Fruit fly (Drosophila melanogaster) Kc167 (cell line): ENCODE results near the gene CG32086.

Source experiments
- Myc ChIP-seq: fragments of >200 bp; optimal IDR thresholded peaks from 2 replicates; lab custom pipeline; 2017; ENCODE audit warnings: missing external identifiers
- Sin3A ChIP-seq: fragments of >200 bp; optimal IDR thresholded peaks from 2 replicates; lab custom pipeline; 2018; ENCODE audit warnings: missing external identifiers
- h ChIP-seq: fragments of >200 bp; optimal IDR thresholded peaks from 3 replicates; lab custom pipeline; 2018; ENCODE audit warnings: missing external identifiers
- insv ChIP-seq: fragments of >200 bp; optimal IDR thresholded peaks from 3 replicates; lab custom pipeline; 2018; ENCODE audit warnings: missing external identifiers
- psq ChIP-seq: fragments of >200 bp; optimal IDR thresholded peaks from 2 replicates; lab custom pipeline; 2017; ENCODE audit warnings: missing external identifiers
- ttk ChIP-seq: sonication (Bioruptor generic); optimal IDR thresholded peaks from 2 replicates; lab custom pipeline; 2017; ENCODE audit warnings: missing external identifiers

CG32086 gene

dm6 chr3L:11549432-11549831 lies 34.4 kb downstream of the CG32086 start:
- TF ChIP-seq psq (lab: Kevin White, UChicago) (no peak), ttk (no peak), h (lab: Kevin White, UChicago) (no peak)

dm6 chr3L:11548009-11548408 lies 35.9 kb downstream of the CG32086 start:
- no peak for TF ChIP-seq Myc (lab: Kevin White, UChicago)
- no peak for TF ChIP-seq insv (lab: Kevin White, UChicago)

dm6 chr3L:11547302-11547994 lies 36.4 kb downstream of the CG32086 start:
- TF ChIP-seq h (lab: Kevin White, UChicago) (no peak), ttk (no peak), Sin3A (no peak), insv (lab: Kevin White, UChicago) (no peak), psq (lab: Kevin White, UChicago) (no peak), Myc (lab: Kevin White, UChicago) (no peak)

dm6 chr3L:11543681-11544299 lies 40.1 kb downstream of the CG32086 start:
- no peak for TF ChIP-seq insv (lab: Kevin White, UChicago)
- no peak for TF ChIP-seq Myc (lab: Kevin White, UChicago)
- TF ChIP-seq psq (lab: Kevin White, UChicago), result no peak
- no peak for TF ChIP-seq ttk
- TF ChIP-seq Sin3A, result no peak
- TF ChIP-seq h (lab: Kevin White, UChicago), result no peak

- TF ChIP-seq Myc (lab: Kevin White, UChicago), result no peak
- TF ChIP-seq ttk, result no peak
- no peak for TF ChIP-seq Sin3A
- no peak for TF ChIP-seq h (lab: Kevin White, UChicago)
- TF ChIP-seq insv (lab: Kevin White, UChicago), result no peak
- no peak for TF ChIP-seq psq (lab: Kevin White, UChicago)
Measured at dm6 chr3L:11542948-11543347, 40.9 kb downstream of the CG32086 start.

- no peak for TF ChIP-seq ttk
- TF ChIP-seq Sin3A, result no peak
- no peak for TF ChIP-seq h (lab: Kevin White, UChicago)
- TF ChIP-seq insv (lab: Kevin White, UChicago), result no peak
- TF ChIP-seq psq (lab: Kevin White, UChicago), result no peak
- no peak for TF ChIP-seq Myc (lab: Kevin White, UChicago)
Measured at dm6 chr3L:11542437-11542836, 41.4 kb downstream of the CG32086 start.

- TF ChIP-seq psq (lab: Kevin White, UChicago), result no peak
Measured at dm6 chr3L:11540330-11540702, 43.5 kb downstream of the CG32086 start.

- TF ChIP-seq insv (lab: Kevin White, UChicago) (no peak), psq (lab: Kevin White, UChicago) (no peak), h (lab: Kevin White, UChicago) (no peak), Sin3A (no peak), Myc (lab: Kevin White, UChicago) (no peak), ttk (no peak)
Measured at dm6 chr3L:11539511-11540329, 44.1 kb downstream of the CG32086 start.

- no peak for TF ChIP-seq psq (lab: Kevin White, UChicago)
Measured at dm6 chr3L:11536767-11537419, 47.0 kb downstream of the CG32086 start.

- TF ChIP-seq insv (lab: Kevin White, UChicago) (no peak), Sin3A (no peak), psq (lab: Kevin White, UChicago) (no peak), Myc (lab: Kevin White, UChicago) (no peak), h (lab: Kevin White, UChicago) (no peak), ttk (no peak)
Measured at dm6 chr3L:11536132-11536531, 47.7 kb downstream of the CG32086 start.

dm6 chr3L:11534391-11535246 lies 49.2 kb downstream of the CG32086 start:
- TF ChIP-seq insv (lab: Kevin White, UChicago), result no peak
- TF ChIP-seq psq (lab: Kevin White, UChicago), result no peak
- no peak for TF ChIP-seq h (lab: Kevin White, UChicago)
- no peak for TF ChIP-seq ttk
- no peak for TF ChIP-seq Sin3A
- TF ChIP-seq Myc (lab: Kevin White, UChicago), result no peak
